Fruit fly (Drosophila melanogaster) whole organism, wandering third instar larva: ENCODE results near the gene Mocs1.

Experiments used
- Abd-B ChIP-seq: fragments of >200 bp; optimal IDR thresholded peaks from 2 replicates; lab custom pipeline; 2017; ENCODE audit warnings: missing biosample characterization, missing genetic modification characterization
- CG32264 ChIP-seq: fragments of 200-800 bp; sonication (Bioruptor generic); optimal IDR thresholded peaks from 2 replicates; lab custom pipeline; 2016; ENCODE audit warnings: missing biosample characterization, missing genetic modification characterization
- CG9705 ChIP-seq: fragments of 200-800 bp; sonication (Bioruptor generic); optimal IDR thresholded peaks from 2 replicates; lab custom pipeline; 2018; ENCODE audit warnings: missing biosample characterization, mild to moderate bottlenecking, missing genetic modification characterization
- CrebA ChIP-seq: fragments of 200-800 bp; sonication (Bioruptor generic); optimal IDR thresholded peaks from 2 replicates; lab custom pipeline; 2016; ENCODE audit warnings: missing biosample characterization, mild to moderate bottlenecking, missing genetic modification characterization, borderline replicate concordance
- Dfd ChIP-seq: fragments of >200 bp; optimal IDR thresholded peaks from 2 replicates; lab custom pipeline; 2017; ENCODE audit warnings: missing biosample characterization, missing genetic modification characterization
- Dif ChIP-seq: fragments of 200-275, 200-300 bp; sonication (Bioruptor generic); optimal IDR thresholded peaks from 2 replicates; lab custom pipeline; 2018; ENCODE audit warnings: missing biosample characterization, missing genetic modification characterization; ENCODE audit not compliant: partially characterized antibody
- GATAd ChIP-seq: sonication (Bioruptor generic); optimal IDR thresholded peaks from 2 replicates; lab custom pipeline; 2016; ENCODE audit warnings: missing biosample characterization, missing genetic modification characterization
- HLH106 ChIP-seq: fragments of 200-800 bp; optimal IDR thresholded peaks from 3 replicates; lab custom pipeline; 2019; ENCODE audit warnings: missing biosample characterization, mild to moderate bottlenecking, missing genetic modification characterization, moderate library complexity
- Hnf4 ChIP-seq: fragments of 200-800 bp; sonication (Bioruptor generic); optimal IDR thresholded peaks from 2 replicates; lab custom pipeline; 2016; ENCODE audit warnings: missing biosample characterization, mild to moderate bottlenecking, missing genetic modification characterization
- Hr78 ChIP-seq: fragments of >200 bp; optimal IDR thresholded peaks from 2 replicates; lab custom pipeline; 2017; ENCODE audit warnings: missing biosample characterization, missing genetic modification characterization
- Mio ChIP-seq: sonication (Bioruptor generic); optimal IDR thresholded peaks from 2 replicates; lab custom pipeline; 2016; ENCODE audit warnings: missing biosample characterization, missing genetic modification characterization
- Myc ChIP-seq: fragments of >200 bp; optimal IDR thresholded peaks from 2 replicates; lab custom pipeline; 2017
- OdsH ChIP-seq: fragments of 200-800 bp; sonication (Bioruptor generic); optimal IDR thresholded peaks from 2 replicates; lab custom pipeline; 2016; ENCODE audit warnings: missing biosample characterization, mild to moderate bottlenecking, missing genetic modification characterization
- Rel ChIP-seq, 2 experiments: fragments of 200-800 bp; sonication (Bioruptor generic) in 1 of 2; optimal IDR thresholded peaks; 2 replicates in 1 of 2; 3 replicates in 1 of 2; lab custom pipeline; 2016 to 2019; ENCODE audit warnings: mild to moderate bottlenecking in 2 of 2, missing biosample characterization in 2 of 2, missing genetic modification characterization in 2 of 2, moderate library complexity in 1 of 2
- Sp1 ChIP-seq: fragments of 200-800 bp; sonication (Bioruptor generic); optimal IDR thresholded peaks from 3 replicates; lab custom pipeline; 2019; ENCODE audit warnings: missing biosample characterization, mild to moderate bottlenecking, missing genetic modification characterization, moderate library complexity
- Vsx2 ChIP-seq: fragments of 200-300, 225-300 bp; sonication (Bioruptor generic); optimal IDR thresholded peaks from 2 replicates; lab custom pipeline; 2018; ENCODE audit warnings: missing biosample characterization, missing genetic modification characterization; ENCODE audit not compliant: partially characterized antibody
- br ChIP-seq: fragments of 200-800 bp; sonication (Bioruptor generic); optimal IDR thresholded peaks from 2 replicates; lab custom pipeline; 2016; ENCODE audit warnings: missing biosample characterization, missing genetic modification characterization
- brk ChIP-seq: fragments of 200-800 bp; sonication (Bioruptor generic); optimal IDR thresholded peaks from 2 replicates; lab custom pipeline; 2016; ENCODE audit warnings: missing biosample characterization, mild to moderate bottlenecking, missing genetic modification characterization
- dl ChIP-seq, 2 experiments: fragments of 175-275, 200-275 bp in 1 of 2; fragments of 200-275 bp in 1 of 2; sonication (Bioruptor generic); optimal IDR thresholded peaks; lab custom pipeline; 2018; ENCODE audit warnings: mild to moderate bottlenecking in 2 of 2, missing biosample characterization in 2 of 2, missing genetic modification characterization in 2 of 2, moderate library complexity in 2 of 2; ENCODE audit not compliant: partially characterized antibody in 2 of 2, insufficient read depth in 1 of 2
- dmrt93B ChIP-seq: fragments of 200-800 bp; sonication (Bioruptor generic); optimal IDR thresholded peaks from 2 replicates; lab custom pipeline; 2018; ENCODE audit warnings: missing biosample characterization, mild to moderate bottlenecking, missing genetic modification characterization
- dsf ChIP-seq: sonication (Bioruptor generic); optimal IDR thresholded peaks from 2 replicates; lab custom pipeline; 2016; ENCODE audit warnings: missing biosample characterization, missing genetic modification characterization, borderline replicate concordance
- ey ChIP-seq: fragments of 200-800 bp; sonication (Bioruptor generic); optimal IDR thresholded peaks from 2 replicates; lab custom pipeline; 2016; ENCODE audit warnings: missing biosample characterization, missing genetic modification characterization
- fru ChIP-seq: fragments of 200-800 bp; sonication (Bioruptor generic); optimal IDR thresholded peaks from 3 replicates; lab custom pipeline; 2016; ENCODE audit warnings: missing biosample characterization, mild to moderate bottlenecking, missing genetic modification characterization
- h ChIP-seq: fragments of 200-800 bp; sonication (Bioruptor generic); optimal IDR thresholded peaks from 3 replicates; lab custom pipeline; 2016; ENCODE audit warnings: missing biosample characterization, mild to moderate bottlenecking, missing genetic modification characterization
- jim ChIP-seq: fragments of 175-275, 200-325 bp; sonication (Bioruptor generic); optimal IDR thresholded peaks from 2 replicates; lab custom pipeline; 2016; ENCODE audit warnings: missing biosample characterization, mild to moderate bottlenecking, missing genetic modification characterization
- lola ChIP-seq: fragments of >200 bp; optimal IDR thresholded peaks from 2 replicates; lab custom pipeline; 2017; ENCODE audit warnings: missing biosample characterization, missing genetic modification characterization
- pan ChIP-seq: fragments of >200 bp; optimal IDR thresholded peaks from 2 replicates; lab custom pipeline; 2017
- psq ChIP-seq: fragments of 200-800 bp; sonication (Bioruptor generic); optimal IDR thresholded peaks from 3 replicates; lab custom pipeline; 2017; ENCODE audit warnings: missing biosample characterization, mild to moderate bottlenecking, missing genetic modification characterization, moderate library complexity
- rgr ChIP-seq: fragments of 200-800 bp; sonication (Bioruptor generic); optimal IDR thresholded peaks from 3 replicates; lab custom pipeline; 2016; ENCODE audit warnings: missing biosample characterization, mild to moderate bottlenecking, missing genetic modification characterization
- sage ChIP-seq: fragments of 200-800 bp; sonication (Bioruptor generic); optimal IDR thresholded peaks from 2 replicates; lab custom pipeline; 2016; ENCODE audit warnings: missing biosample characterization, mild to moderate bottlenecking, missing genetic modification characterization
- sv ChIP-seq: fragments of 200-800 bp; sonication (Bioruptor generic); optimal IDR thresholded peaks from 3 replicates; lab custom pipeline; 2016; ENCODE audit warnings: missing biosample characterization, missing genetic modification characterization
- tai ChIP-seq: sonication (Bioruptor generic); optimal IDR thresholded peaks from 2 replicates; lab custom pipeline; 2016; ENCODE audit warnings: missing biosample characterization, missing genetic modification characterization
- usp ChIP-seq: fragments of >200 bp; optimal IDR thresholded peaks from 2 replicates; lab custom pipeline; 2017; ENCODE audit warnings: missing biosample characterization, missing genetic modification characterization
- woc ChIP-seq: sonication (Bioruptor generic); optimal IDR thresholded peaks from 2 replicates; lab custom pipeline; 2016; ENCODE audit warnings: missing biosample characterization, mild to moderate bottlenecking, missing genetic modification characterization

The Mocs1 gene

dm6 chr3L:11069764-11070163, 562 bp upstream of the Mocs1 start, which contains the start of gene CG6310:
TSS of gene CG6310 (minus strand) at chr3L:11069864.
- TF ChIP-seq OdsH (GFP tag; lab: Kevin White, UChicago) (no peak), ey (no peak), pan (lab: Kevin White, UChicago) (no peak), sage (no peak), lola (GFP tag; lab: Kevin White, UChicago) (no peak), woc (GFP tag; lab: Kevin White, UChicago) (no peak), CG9705 (GFP tag; lab: Kevin White, UChicago) (no peak)

dm6 chr3L:11071057-11071456, 731 bp downstream of the Mocs1 start:
- TF ChIP-seq CrebA (GFP tag; lab: Kevin White, UChicago) (no peak), tai (GFP tag; lab: Kevin White, UChicago) (no peak), jim (GFP tag; lab: Kevin White, UChicago) (no peak), Dif (GFP tag; lab: Kevin White, UChicago) (no peak), Hr78 (GFP tag; lab: Kevin White, UChicago) (no peak), pan (lab: Kevin White, UChicago) (no peak), Vsx2 (GFP tag; lab: Kevin White, UChicago) (no peak), sage (no peak), CG9705 (GFP tag; lab: Kevin White, UChicago) (no peak), GATAd (GFP tag; lab: Kevin White, UChicago) (no peak), Rel (GFP tag; optimal IDR thresholded peaks at IDR 0.05; lab: Kevin White, UChicago) (no peak), Rel (tag; optimal IDR thresholded peaks at IDR 0.05; lab: Kevin White, UChicago) (no peak)

- TF ChIP-seq dsf (GFP tag; lab: Kevin White, UChicago): peak; percentile 51
- TF ChIP-seq dmrt93B (GFP tag; lab: Kevin White, UChicago): no peak
- TF ChIP-seq Vsx2 (GFP tag; lab: Kevin White, UChicago): no peak
- no peak for TF ChIP-seq h (GFP tag; lab: Kevin White, UChicago)
- no peak for TF ChIP-seq fru (GFP tag; lab: Kevin White, UChicago)
- TF ChIP-seq sv (GFP tag; lab: Kevin White, UChicago): peak; percentile 24
- TF ChIP-seq Myc (lab: Kevin White, UChicago): peak; percentile 55
- peak; percentile 54 for TF ChIP-seq psq (GFP tag; lab: Kevin White, UChicago)
- TF ChIP-seq CG9705 (GFP tag; lab: Kevin White, UChicago): no peak
Measured at dm6 chr3L:11074043-11074853, 3.9 kb downstream of the Mocs1 start, which contains the start of the genes Pfdn2 and Noc1. TSS of gene Pfdn2 (minus strand) at chr3L:11074388. TSS of gene Noc1 (plus strand) at chr3L:11074769.

DNA sequence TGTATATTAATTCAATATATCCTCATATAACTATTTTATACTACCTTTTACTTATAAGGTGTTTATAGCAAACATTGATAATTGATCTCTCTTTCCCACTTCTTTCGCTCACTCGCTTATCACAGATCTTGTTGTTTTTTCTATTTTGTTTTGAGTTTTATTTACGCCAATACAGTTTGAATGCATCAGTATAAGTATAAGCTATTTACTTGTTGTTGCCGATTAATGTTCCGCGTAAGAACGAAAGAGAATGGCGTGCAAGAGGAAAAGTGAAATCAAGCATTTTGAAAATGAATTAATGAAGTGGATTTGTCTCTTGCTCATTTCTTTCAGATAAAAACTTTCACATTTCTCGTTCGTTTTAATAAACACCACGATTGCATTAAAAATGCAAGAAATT, 13.3 kb downstream of the Mocs1 start:
- no peak for TF ChIP-seq Hr78 (GFP tag; lab: Kevin White, UChicago)
- peak; percentile 87 for TF ChIP-seq rgr (GFP tag; lab: Kevin White, UChicago)
- peak; percentile 60 for TF ChIP-seq psq (GFP tag; lab: Kevin White, UChicago)
- TF ChIP-seq sv (GFP tag; lab: Kevin White, UChicago): no peak
- TF ChIP-seq Vsx2 (GFP tag; lab: Kevin White, UChicago): no peak
- TF ChIP-seq Dfd (GFP tag; lab: Kevin White, UChicago): no peak
- TF ChIP-seq h (GFP tag; lab: Kevin White, UChicago): no peak
- TF ChIP-seq OdsH (GFP tag; lab: Kevin White, UChicago): no peak

DNA sequence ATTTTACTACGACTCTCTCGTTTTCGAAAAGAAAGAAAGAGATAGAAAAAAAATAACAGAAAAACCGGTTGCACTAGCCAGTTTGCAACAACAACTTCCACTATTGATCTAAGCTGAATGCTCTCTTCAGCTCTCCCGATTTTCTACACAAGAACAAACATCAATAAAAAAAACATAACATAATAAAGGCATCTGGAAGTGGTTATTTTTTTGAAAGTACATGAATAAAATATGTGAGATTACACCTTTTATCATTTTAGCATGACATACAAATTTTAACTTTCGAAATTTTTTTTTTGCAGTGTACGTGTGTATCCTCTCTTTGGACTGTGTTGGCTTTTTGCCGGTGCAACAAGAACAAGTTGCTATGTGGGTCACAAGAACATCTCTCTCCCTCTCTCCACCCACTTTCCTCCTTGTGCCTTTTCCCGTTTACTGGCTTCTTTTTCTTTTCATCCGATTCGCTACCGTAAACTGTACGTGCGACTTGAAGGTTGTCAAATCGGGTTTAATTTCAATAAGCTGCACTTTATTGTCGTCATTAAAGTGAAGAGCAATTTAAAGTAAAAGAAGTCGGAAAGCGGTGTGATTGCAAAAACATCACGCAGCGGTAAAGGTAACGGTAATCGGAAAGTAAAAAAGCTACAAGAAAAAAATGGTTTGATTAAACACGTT, 14.4 kb downstream of the Mocs1 start:
- TF ChIP-seq fru (GFP tag; lab: Kevin White, UChicago) (no peak), Mio (GFP tag; lab: Kevin White, UChicago) (no peak), Myc (lab: Kevin White, UChicago) (no peak), pan (lab: Kevin White, UChicago) (no peak), usp (GFP tag; lab: Kevin White, UChicago) (no peak), dmrt93B (GFP tag; lab: Kevin White, UChicago) (no peak), sage (peak; percentile 51), rgr (GFP tag; lab: Kevin White, UChicago) (peak; percentile 88), br (peak; percentile 74), Rel (GFP tag; optimal IDR thresholded peaks at IDR 0.05; lab: Kevin White, UChicago) (no peak), Rel (tag; optimal IDR thresholded peaks at IDR 0.05; lab: Kevin White, UChicago) (no peak), Sp1 (GFP tag; lab: Kevin White, UChicago) (no peak), Dfd (GFP tag; lab: Kevin White, UChicago) (no peak), ey (peak; percentile 89), Dif (GFP tag; lab: Kevin White, UChicago) (no peak), HLH106 (tag; lab: Kevin White, UChicago) (no peak), Abd-B (GFP tag; lab: Kevin White, UChicago) (no peak), woc (GFP tag; lab: Kevin White, UChicago) (peak; percentile 49), Vsx2 (GFP tag; lab: Kevin White, UChicago) (no peak), Hnf4 (GFP tag; lab: Kevin White, UChicago) (no peak), sv (GFP tag; lab: Kevin White, UChicago) (peak; percentile 95), brk (GFP tag; lab: Kevin White, UChicago) (no peak), OdsH (GFP tag; lab: Kevin White, UChicago) (peak; percentile 87), CG32264 (GFP tag; lab: Kevin White, UChicago) (peak; percentile 56), psq (GFP tag; lab: Kevin White, UChicago) (peak; percentile 70), dl (GFP tag; optimal IDR thresholded peaks at IDR 0.05; lab: Kevin White, UChicago; ENCODE audit: insufficient read depth in 1 of 2, partially characterized antibody in 2 of 2) (no peak)
- TF ChIP-seq, all 38 proteins: peak for 9
